Worm (Caenorhabditis elegans): ENCODE results near the gene R07E5.4.

- no peak for TF ChIP-seq ama-1 (optimal IDR thresholded peaks at IDR 0.05)
- TF ChIP-seq pha-4 (GFP tag; IDR thresholded peaks at IDR 0.05), result no peak
- TF ChIP-seq pha-4 (tag; optimal IDR thresholded peaks at IDR 0.05), result no peak
- TF ChIP-seq aha-1 (tag), result no peak
- TF ChIP-seq egl-27 (tag; optimal IDR thresholded peaks at IDR 0.05), result no peak
- no peak for TF ChIP-seq aly-2 (tag; optimal IDR thresholded peaks at IDR 0.05)
- no peak for TF ChIP-seq mdl-1 (tag; optimal IDR thresholded peaks at IDR 0.05)
- TF ChIP-seq lin-15B (tag; optimal IDR thresholded peaks at IDR 0.05), result no peak
- no peak for TF ChIP-seq nhr-11 (tag; optimal IDR thresholded peaks at IDR 0.05)
- no peak for TF ChIP-seq zfp-2 (tag; optimal IDR thresholded peaks at IDR 0.05)
These were observed 19.7 kb upstream of the R07E5.4 start, which contains the start of gene pals-26 for ce11 chrIII:4374854-4375253.
